Fruit fly (Drosophila melanogaster) whole organism, embryonic: ENCODE data around the gene ATPsynepsilonL.
A peak's percentile ranks its signal among the peaks of the same experiment; 100 is the strongest.

ENCODE experiments used
- Ada2b ChIP-seq: fragments of 200-800 bp; sonication (Bioruptor generic); IDR thresholded peaks from 2 replicates; pipeline ENCODE4 v1.3.6; 2022; ENCODE audit warnings: missing biosample characterization, missing genetic modification characterization
- Atf3 ChIP-seq: fragments of 200-800 bp; sonication (Bioruptor generic); optimal IDR thresholded peaks from 3 replicates; lab custom pipeline; 2016; ENCODE audit warnings: missing biosample characterization, missing genetic modification characterization
- Bdp1 ChIP-seq: fragments of 200-800 bp; sonication (Bioruptor generic); optimal IDR thresholded peaks from 3 replicates; lab custom pipeline; 2016; ENCODE audit warnings: missing biosample characterization, missing genetic modification characterization
- CG10431 ChIP-seq: fragments of 200-800 bp; sonication (Bioruptor generic); optimal IDR thresholded peaks from 3 replicates; lab custom pipeline; 2018; ENCODE audit warnings: missing biosample characterization, mild to moderate bottlenecking, missing genetic modification characterization
- CG10462 ChIP-seq: fragments of 200-800 bp; sonication (Bioruptor generic); optimal IDR thresholded peaks from 2 replicates; lab custom pipeline; 2016; ENCODE audit warnings: missing biosample characterization, missing genetic modification characterization
- CG11247 ChIP-seq: fragments of 200-800 bp; sonication (Bioruptor generic); IDR thresholded peaks from 2 replicates; pipeline ENCODE4 v1.3.6; 2022; ENCODE audit warnings: missing biosample characterization, missing genetic modification characterization
- CG11456 ChIP-seq: fragments of 200-800 bp; sonication (Bioruptor generic); IDR thresholded peaks from 3 replicates; pipeline ENCODE4 v1.3.6; 2022; ENCODE audit warnings: missing biosample characterization, missing genetic modification characterization
- CG11695 ChIP-seq: fragments of 200-800 bp; sonication (Bioruptor generic); IDR thresholded peaks from 3 replicates; pipeline ENCODE4 v1.3.6; 2022; ENCODE audit warnings: missing biosample characterization, missing genetic modification characterization
- CG12391 ChIP-seq: fragments of 200-800 bp; sonication (Bioruptor generic); optimal IDR thresholded peaks from 3 replicates; lab custom pipeline; 2018; ENCODE audit warnings: missing biosample characterization, mild to moderate bottlenecking, missing genetic modification characterization, moderate library complexity
- CG12659 ChIP-seq: fragments of 200-800 bp; sonication (Bioruptor generic); optimal IDR thresholded peaks from 3 replicates; lab custom pipeline; 2017; ENCODE audit warnings: mild to moderate bottlenecking, missing biosample characterization, missing genetic modification reagents, missing genetic modification characterization
- CG15073 ChIP-seq: fragments of 200-800 bp; sonication (Bioruptor generic); optimal IDR thresholded peaks from 2 replicates; lab custom pipeline; 2016; ENCODE audit warnings: missing biosample characterization, missing genetic modification characterization
- CG16779 ChIP-seq: fragments of 200-800 bp; sonication (Bioruptor generic); IDR thresholded peaks from 2 replicates; pipeline ENCODE4 v1.3.6; 2022; ENCODE audit warnings: missing biosample characterization, missing genetic modification characterization
- CG17361 ChIP-seq: fragments of 200-800 bp; sonication (Bioruptor generic); IDR thresholded peaks from 3 replicates; pipeline ENCODE4 v1.3.6; 2022; ENCODE audit warnings: missing biosample characterization, missing genetic modification characterization
- CG17912 ChIP-seq: fragments of 200-800 bp; sonication (Bioruptor generic); optimal IDR thresholded peaks from 2 replicates; lab custom pipeline; 2018; ENCODE audit warnings: missing biosample characterization, mild to moderate bottlenecking, missing genetic modification characterization
- CG2116 ChIP-seq: fragments of 200-800 bp; sonication (Bioruptor generic); optimal IDR thresholded peaks from 3 replicates; lab custom pipeline; 2018; ENCODE audit warnings: missing biosample characterization, mild to moderate bottlenecking, missing genetic modification characterization
- CG2712 ChIP-seq: fragments of 200-800 bp; optimal IDR thresholded peaks from 3 replicates; lab custom pipeline; 2019; ENCODE audit warnings: missing biosample characterization, mild to moderate bottlenecking, missing genetic modification characterization, moderate library complexity
- CG31388 ChIP-seq: fragments of 200-800 bp; sonication (Bioruptor generic); optimal IDR thresholded peaks from 2 replicates; lab custom pipeline; 2016; ENCODE audit warnings: missing biosample characterization, missing genetic modification characterization
- CG32772 ChIP-seq: fragments of 200-800 bp; sonication (Bioruptor generic); IDR thresholded peaks from 2 replicates; pipeline ENCODE4 v1.3.6; 2022; ENCODE audit warnings: missing biosample characterization, missing genetic modification characterization
- CG33213 ChIP-seq: fragments of 200-800 bp; sonication (Bioruptor generic); optimal IDR thresholded peaks from 3 replicates; lab custom pipeline; 2016; ENCODE audit warnings: missing biosample characterization, missing genetic modification characterization
- CG4424 ChIP-seq: fragments of 200-800 bp; sonication (Bioruptor generic); optimal IDR thresholded peaks from 3 replicates; lab custom pipeline; 2016; ENCODE audit warnings: missing biosample characterization, missing genetic modification characterization
- CG4854 ChIP-seq: fragments of 200-800 bp; sonication (Bioruptor generic); optimal IDR thresholded peaks from 2 replicates; lab custom pipeline; 2016; ENCODE audit warnings: missing biosample characterization, missing genetic modification characterization, inconsistent platforms
- CG6689 ChIP-seq: fragments of 200-800 bp; sonication (Bioruptor generic); IDR thresholded peaks from 2 replicates; pipeline ENCODE4 v1.3.6; 2022; ENCODE audit warnings: missing biosample characterization, missing genetic modification characterization
- CG6854 ChIP-seq: fragments of 200-800 bp; sonication (Bioruptor generic); optimal IDR thresholded peaks from 3 replicates; lab custom pipeline; 2017; ENCODE audit warnings: missing biosample characterization, mild to moderate bottlenecking, missing genetic modification characterization
- CG7357 ChIP-seq: fragments of 200-800 bp; sonication (Bioruptor generic); IDR thresholded peaks from 3 replicates; pipeline ENCODE4 v1.3.6; 2022; ENCODE audit warnings: missing biosample characterization, missing genetic modification characterization
- CG7556 ChIP-seq: fragments of 200-800 bp; sonication (Bioruptor generic); optimal IDR thresholded peaks from 2 replicates; lab custom pipeline; 2017; ENCODE audit warnings: missing biosample characterization, mild to moderate bottlenecking, missing genetic modification characterization
- CG8478 ChIP-seq: fragments of >200 bp; optimal IDR thresholded peaks from 2 replicates; lab custom pipeline; 2018
- CG9876 ChIP-seq: fragments of 200-800 bp; sonication (Bioruptor generic); optimal IDR thresholded peaks from 2 replicates; lab custom pipeline; 2016; ENCODE audit warnings: missing biosample characterization, missing genetic modification characterization
- D19B ChIP-seq: fragments of 200-800 bp; sonication (Bioruptor generic); optimal IDR thresholded peaks from 2 replicates; lab custom pipeline; 2017; ENCODE audit warnings: missing biosample characterization, mild to moderate bottlenecking, missing genetic modification characterization
- H2.0 ChIP-seq: fragments of 200-800 bp; sonication (Bioruptor generic); IDR thresholded peaks from 2 replicates; pipeline ENCODE4 v1.3.6; 2022; ENCODE audit warnings: missing biosample characterization, missing genetic modification characterization
- HLHmδ ChIP-seq: fragments of 200-800 bp; sonication (Bioruptor generic); optimal IDR thresholded peaks from 2 replicates; lab custom pipeline; 2018; ENCODE audit warnings: missing biosample characterization, mild to moderate bottlenecking, missing genetic modification characterization, moderate library complexity
- Hmx ChIP-seq: fragments of 200-800 bp; sonication (Bioruptor generic); optimal IDR thresholded peaks from 2 replicates; lab custom pipeline; 2016; ENCODE audit warnings: missing biosample characterization, missing genetic modification characterization
- Lhr ChIP-seq: fragments of 200-800 bp; sonication (Bioruptor generic); optimal IDR thresholded peaks from 3 replicates; lab custom pipeline; 2017; ENCODE audit warnings: mild to moderate bottlenecking, missing biosample characterization, missing genetic modification reagents, missing genetic modification characterization
- Meics ChIP-seq: fragments of 200-800 bp; sonication (Bioruptor generic); optimal IDR thresholded peaks from 2 replicates; lab custom pipeline; 2017; ENCODE audit warnings: missing biosample characterization, mild to moderate bottlenecking, missing genetic modification characterization
- NC2β ChIP-seq: fragments of 200-800 bp; sonication (Bioruptor generic); optimal IDR thresholded peaks from 2 replicates; lab custom pipeline; 2016; ENCODE audit warnings: missing biosample characterization, missing genetic modification characterization
- NfI ChIP-seq: fragments of 200-800 bp; sonication (Bioruptor generic); optimal IDR thresholded peaks from 3 replicates; lab custom pipeline; 2018; ENCODE audit warnings: missing biosample characterization, mild to moderate bottlenecking, missing genetic modification characterization, moderate library complexity
- Optix ChIP-seq: fragments of 200-800 bp; sonication (Bioruptor generic); IDR thresholded peaks from 3 replicates; pipeline ENCODE4 v1.3.6; 2022; ENCODE audit warnings: missing biosample characterization, missing genetic modification characterization
- Scr ChIP-seq: fragments of 200-800 bp; sonication (Bioruptor generic); IDR thresholded peaks from 2 replicates; pipeline ENCODE4 v1.3.6; 2022; ENCODE audit warnings: missing biosample characterization, missing genetic modification characterization; ENCODE audit not compliant: partially characterized antibody
- Stat92E ChIP-seq, 3 experiments: fragments of >200 bp in 2 of 3; fragments of 200-800 bp in 1 of 3; sonication (Bioruptor generic) in 1 of 3; optimal IDR thresholded peaks; 2 replicates each; lab custom pipeline; 2017 to 2019; ENCODE audit warnings: missing biosample characterization in 3 of 3, missing genetic modification characterization in 3 of 3, mild to moderate bottlenecking in 1 of 3, moderate library complexity in 1 of 3
- Tbp ChIP-seq: fragments of >200 bp; optimal IDR thresholded peaks from 2 replicates; lab custom pipeline; 2018; ENCODE audit warnings: missing biosample characterization, missing genetic modification characterization
- Trl ChIP-seq, 3 experiments: fragments of >200 bp in 2 of 3; fragments of 200-800 bp in 1 of 3; sonication (Bioruptor generic) in 1 of 3; optimal IDR thresholded peaks; 2 replicates in 1 of 3; 3 replicates in 2 of 3; lab custom pipeline; 2016 to 2017; ENCODE audit warnings: missing biosample characterization in 1 of 3, missing genetic modification characterization in 1 of 3
- br ChIP-seq: fragments of >200 bp; optimal IDR thresholded peaks from 2 replicates; lab custom pipeline; 2017
- gce ChIP-seq: fragments of 200-800 bp; sonication (Bioruptor generic); IDR thresholded peaks from 3 replicates; pipeline ENCODE4 v1.3.6; 2022; ENCODE audit warnings: missing biosample characterization, missing genetic modification characterization
- gcm ChIP-seq: fragments of 200-800 bp; sonication (Bioruptor generic); optimal IDR thresholded peaks from 2 replicates; lab custom pipeline; 2019; ENCODE audit warnings: missing biosample characterization, mild to moderate bottlenecking, missing genetic modification characterization, moderate library complexity
- gsb-n ChIP-seq: fragments of 200-800 bp; sonication (Bioruptor generic); optimal IDR thresholded peaks from 3 replicates; lab custom pipeline; 2018; ENCODE audit warnings: missing biosample characterization, mild to moderate bottlenecking, missing genetic modification characterization
- lilli ChIP-seq: fragments of 200-800 bp; sonication (Bioruptor generic); optimal IDR thresholded peaks from 3 replicates; lab custom pipeline; 2016; ENCODE audit warnings: missing biosample characterization, missing genetic modification characterization
- mld ChIP-seq: fragments of 200-800 bp; sonication (Bioruptor generic); IDR thresholded peaks from 3 replicates; pipeline ENCODE4 v1.3.6; 2022; ENCODE audit warnings: missing biosample characterization, missing genetic modification characterization; ENCODE audit not compliant: partially characterized antibody
- nau ChIP-seq: fragments of 200-800 bp; sonication (Bioruptor generic); optimal IDR thresholded peaks from 3 replicates; lab custom pipeline; 2017; ENCODE audit warnings: missing biosample characterization, mild to moderate bottlenecking, missing genetic modification characterization, missing genetic modification reagents
- nom ChIP-seq: fragments of 200-800 bp; sonication (Bioruptor generic); optimal IDR thresholded peaks from 2 replicates; lab custom pipeline; 2017; ENCODE audit warnings: missing biosample characterization, missing genetic modification characterization, mild to moderate bottlenecking, moderate library complexity, missing genetic modification reagents
- psq ChIP-seq: fragments of 200-800 bp; sonication (Bioruptor generic); optimal IDR thresholded peaks from 2 replicates; lab custom pipeline; 2017; ENCODE audit warnings: missing biosample characterization, missing genetic modification characterization
- sqz ChIP-seq: fragments of 200-800 bp; sonication (Bioruptor generic); optimal IDR thresholded peaks from 3 replicates; lab custom pipeline; 2018; ENCODE audit warnings: missing biosample characterization, mild to moderate bottlenecking, missing genetic modification characterization
- tgo ChIP-seq: fragments of 200-800 bp; sonication (Bioruptor generic); IDR thresholded peaks from 3 replicates; pipeline ENCODE4 v1.3.6; 2022; ENCODE audit warnings: missing biosample characterization, missing genetic modification characterization
- zfh1 ChIP-seq: fragments of 200-800 bp; sonication (Bioruptor generic); IDR thresholded peaks from 3 replicates; pipeline ENCODE4 v1.3.6; 2022; ENCODE audit warnings: missing biosample characterization, missing genetic modification characterization

The ATPsynepsilonL gene

DNA sequence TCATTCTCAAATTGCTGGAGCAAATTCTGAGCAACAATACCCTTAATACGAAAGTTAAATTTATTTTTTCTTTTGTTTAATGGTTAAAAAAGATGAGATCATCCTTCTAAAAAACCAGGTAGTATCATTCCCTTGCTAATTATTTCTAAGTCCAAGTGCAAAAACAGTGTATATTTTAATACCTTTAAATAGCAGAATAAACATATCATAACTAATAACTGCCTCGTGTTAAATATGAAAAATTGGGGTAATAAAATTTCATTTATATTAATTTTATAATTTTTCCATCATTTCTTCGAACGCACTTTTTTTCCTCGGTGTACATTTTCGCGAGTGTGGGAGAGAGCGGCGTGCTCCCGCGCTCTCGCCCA is 9.8 kb upstream of the ATPsynepsilonL start (continued):
- TF ChIP-seq CG11695 (GFP tag; lab: Robert Waterston, UW): 0 out of 3 replicates have a peak, but pooled peaks have one; percentile 10
- no peak for TF ChIP-seq H2.0 (GFP tag; lab: Robert Waterston, UW)
- TF ChIP-seq Trl (optimal IDR thresholded peaks at IDR 0.05; lab: Kevin White, UChicago): peak in 1 of 2 experiments; percentile 23
- no peak for TF ChIP-seq Trl (GFP tag; optimal IDR thresholded peaks at IDR 0.05; lab: Kevin White, UChicago)
- TF ChIP-seq CG2712: peak; percentile 46
- TF ChIP-seq D19B: no peak
- no peak for TF ChIP-seq br (lab: Kevin White, UChicago)
- TF ChIP-seq CG6689 (GFP tag; lab: Robert Waterston, UW): no peak
- no peak for TF ChIP-seq CG15073 (GFP tag; lab: Kevin White, UChicago)
- TF ChIP-seq CG11456 (GFP tag; lab: Robert Waterston, UW): no peak
- no peak for TF ChIP-seq CG9876 (GFP tag; lab: Kevin White, UChicago)
- TF ChIP-seq CG10431 (GFP tag; lab: Kevin White, UChicago): no peak
- TF ChIP-seq NC2β (GFP tag; lab: Kevin White, UChicago): no peak
- no peak for TF ChIP-seq gsb-n (tag; lab: Kevin White, UChicago)
- no peak for TF ChIP-seq Hmx
- peak; percentile 12 for TF ChIP-seq Meics
- no peak for TF ChIP-seq Optix
- TF ChIP-seq tgo (GFP tag; lab: Robert Waterston, UW): no peak; the same call in 2 of the 3 replicates
- peak; percentile 18 for TF ChIP-seq CG12659 (GFP tag; lab: Kevin White, UChicago)
- TF ChIP-seq gcm (GFP tag; lab: Kevin White, UChicago): no peak
- TF ChIP-seq Scr (GFP tag; lab: Robert Waterston, UW): no peak
- TF ChIP-seq nau (GFP tag; lab: Kevin White, UChicago): no peak
- no peak; the same call in 2 of the 3 replicates for TF ChIP-seq zfh1
- no peak for TF ChIP-seq CG11247
- no peak for TF ChIP-seq CG33213 (GFP tag; lab: Kevin White, UChicago)
- TF ChIP-seq sqz (GFP tag; lab: Kevin White, UChicago): no peak
- 0 out of 3 replicates have a peak, but pooled peaks have one; percentile 25 for TF ChIP-seq gce (GFP tag; lab: Robert Waterston, UW)
- TF ChIP-seq CG17912 (GFP tag; lab: Kevin White, UChicago): no peak
- TF ChIP-seq HLHmδ (GFP tag; lab: Kevin White, UChicago): no peak
- no peak for TF ChIP-seq Ada2b (GFP tag; lab: Robert Waterston, UW)
- TF ChIP-seq psq (GFP tag; lab: Kevin White, UChicago): no peak
- TF ChIP-seq CG31388 (GFP tag; lab: Kevin White, UChicago): no peak
- no peak for TF ChIP-seq CG2116 (GFP tag; lab: Kevin White, UChicago)
- TF ChIP-seq NfI (GFP tag; lab: Kevin White, UChicago): no peak
- no peak for TF ChIP-seq CG6854
- TF ChIP-seq CG12391 (tag; lab: Kevin White, UChicago): peak; percentile 4
- TF ChIP-seq Bdp1 (GFP tag; lab: Kevin White, UChicago): no peak
- TF ChIP-seq nom (GFP tag; lab: Kevin White, UChicago): no peak
- TF ChIP-seq Lhr (GFP tag; lab: Kevin White, UChicago): no peak
- TF ChIP-seq CG17361: peak; percentile 53; the same call in 2 of the 3 replicates
- TF ChIP-seq Stat92E (GFP tag; optimal IDR thresholded peaks at IDR 0.05; lab: Kevin White, UChicago): no peak
- TF ChIP-seq Atf3 (GFP tag; lab: Kevin White, UChicago): no peak
- peak; percentile 45 for TF ChIP-seq CG7556
- TF ChIP-seq lilli (GFP tag; lab: Kevin White, UChicago): no peak
- no peak for TF ChIP-seq CG7357 (GFP tag; lab: Robert Waterston, UW)
- no peak for TF ChIP-seq Tbp
- no peak for TF ChIP-seq CG8478 (lab: Kevin White, UChicago)
- no peak for TF ChIP-seq CG10462 (GFP tag; lab: Kevin White, UChicago)
- no peak for TF ChIP-seq CG4854 (GFP tag; lab: Kevin White, UChicago)
- TF ChIP-seq mld: no peak
- TF ChIP-seq CG16779 (GFP tag; lab: Robert Waterston, UW): no peak
- TF ChIP-seq CG4424 (GFP tag; lab: Kevin White, UChicago): peak; percentile 39
- no peak for TF ChIP-seq CG32772
